Worm (Caenorhabditis elegans) whole organism, L4 larva: ENCODE results near the gene Y48A6B.14.
A peak's percentile ranks its signal among the peaks of the same experiment; 100 is the strongest.

Source experiments
- F10B5.3 ChIP-seq: sonication (generic microtip); optimal IDR thresholded peaks from 2 replicates; lab custom pipeline; 2016; ENCODE audit warnings: mild to moderate bottlenecking, missing genetic modification characterization, missing compliant biosample characterization
- F49E8.2 ChIP-seq: sonication (generic microtip); optimal IDR thresholded peaks from 2 replicates; lab custom pipeline; 2016; ENCODE audit warnings: missing compliant biosample characterization, mild to moderate bottlenecking, missing genetic modification characterization, borderline replicate concordance
- R02D3.7 ChIP-seq: fragments of 150-350 bp; sonication (generic microtip); optimal IDR thresholded peaks from 3 replicates; lab custom pipeline; 2014; ENCODE audit warnings: missing biosample characterization, missing genetic modification characterization
- T26A8.4 ChIP-seq: fragments of 200-800 bp; sonication (Bioruptor generic); IDR thresholded peaks from 2 replicates; pipeline ENCODE4 v1.3.6; 2022; ENCODE audit warnings: missing genetic modification characterization, missing compliant biosample characterization
- Y105C5A.15 ChIP-seq: fragments of 200-800 bp; sonication (Bioruptor generic); IDR thresholded peaks from 2 replicates; pipeline ENCODE4 v1.3.6; 2022; ENCODE audit warnings: missing genetic modification characterization, missing compliant biosample characterization
- aly-2 ChIP-seq: sonication (generic microtip); optimal IDR thresholded peaks from 2 replicates; lab custom pipeline; 2018; ENCODE audit warnings: missing biosample characterization, missing genetic modification characterization
- ama-1 ChIP-seq: fragments of 150-350 bp; optimal IDR thresholded peaks from 2 replicates; lab custom pipeline; 2014; ENCODE audit warnings: inconsistent platforms, mixed read lengths
- ceh-28 ChIP-seq: fragments of 150-350 bp; optimal IDR thresholded peaks from 2 replicates; lab custom pipeline; 2014; ENCODE audit warnings: missing biosample characterization, missing genetic modification reagents, missing genetic modification characterization
- ceh-62 ChIP-seq: sonication (generic microtip); optimal IDR thresholded peaks from 2 replicates; lab custom pipeline; 2017; ENCODE audit warnings: missing biosample characterization, missing genetic modification characterization
- ceh-82 ChIP-seq: sonication (generic microtip); optimal IDR thresholded peaks from 2 replicates; lab custom pipeline; 2017; ENCODE audit warnings: missing biosample characterization, missing genetic modification characterization
- daf-12 ChIP-seq: fragments of 150-350 bp; optimal IDR thresholded peaks from 2 replicates; lab custom pipeline; 2014; ENCODE audit warnings: missing biosample characterization, missing genetic modification reagents, missing genetic modification characterization
- dmd-6 ChIP-seq: fragments of 200-800 bp; sonication (Bioruptor generic); IDR thresholded peaks from 2 replicates; pipeline ENCODE4 v1.3.6; 2022; ENCODE audit warnings: missing genetic modification reagents, missing genetic modification characterization, missing compliant biosample characterization
- dpl-1 ChIP-seq: fragments of 150-350 bp; optimal IDR thresholded peaks from 2 replicates; lab custom pipeline; 2014; ENCODE audit warnings: missing biosample characterization, missing genetic modification reagents, missing genetic modification characterization
- egl-43 ChIP-seq: fragments of 200-800 bp; sonication (Bioruptor generic); IDR thresholded peaks from 2 replicates; pipeline ENCODE4 v1.3.6; 2022; ENCODE audit warnings: missing genetic modification reagents, missing genetic modification characterization, missing compliant biosample characterization
- hif-1 ChIP-seq, 2 experiments: sonication (generic microtip); optimal IDR thresholded peaks; 2 replicates each; lab custom pipeline; 2016 to 2017; ENCODE audit warnings: missing compliant biosample characterization in 2 of 2, missing genetic modification characterization in 2 of 2, missing genetic modification reagents in 2 of 2, missing genotype in 2 of 2, mild to moderate bottlenecking in 1 of 2
- hlh-11 ChIP-seq: fragments of 200-800 bp; sonication (Bioruptor generic); optimal IDR thresholded peaks from 2 replicates; lab custom pipeline; 2018; ENCODE audit warnings: mild to moderate bottlenecking, missing genetic modification characterization, missing compliant biosample characterization
- hlh-30 ChIP-seq: sonication (generic microtip); optimal IDR thresholded peaks from 2 replicates; lab custom pipeline; 2017; ENCODE audit warnings: antibody characterized with exemption, mild to moderate bottlenecking, missing genetic modification characterization, missing compliant biosample characterization; ENCODE audit not compliant: insufficient read depth
- hmg-1.1 ChIP-seq: fragments of 200-800 bp; sonication (Bioruptor generic); IDR thresholded peaks from 2 replicates; pipeline ENCODE4 v1.3.6; 2022; ENCODE audit warnings: missing genetic modification reagents, missing genetic modification characterization, missing compliant biosample characterization
- lin-13 ChIP-seq: fragments of 150-350 bp; optimal IDR thresholded peaks from 2 replicates; lab custom pipeline; 2014; ENCODE audit warnings: missing biosample characterization, missing genetic modification reagents, missing genetic modification characterization
- lin-29 ChIP-seq: fragments of 200-800 bp; sonication (Bioruptor generic); IDR thresholded peaks from 2 replicates; pipeline ENCODE4 v1.3.6; 2022; ENCODE audit warnings: missing genetic modification reagents, missing genetic modification characterization, missing compliant biosample characterization
- lin-38 ChIP-seq: fragments of 200-800 bp; sonication (Bioruptor generic); IDR thresholded peaks from 2 replicates; pipeline ENCODE4 v1.3.6; 2022; ENCODE audit warnings: missing genetic modification reagents, missing genetic modification characterization, missing compliant biosample characterization
- lin-39 ChIP-seq: fragments of 150-350 bp; optimal IDR thresholded peaks from 2 replicates; lab custom pipeline; 2014; ENCODE audit warnings: missing biosample characterization, missing genetic modification reagents, missing genetic modification characterization
- madf-5 ChIP-seq, 2 experiments: fragments of 200-800 bp; sonication (Bioruptor generic); IDR thresholded peaks; 2 replicates each; pipeline ENCODE4 v1.3.6; 2022; ENCODE audit warnings: missing compliant biosample characterization in 2 of 2, missing genetic modification characterization in 2 of 2
- mdl-1 ChIP-seq, 2 experiments: fragments of 150-350 bp in 1 of 2; sonication (generic microtip) in 1 of 2; optimal IDR thresholded peaks; 2 replicates each; lab custom pipeline; 2014 to 2017; ENCODE audit warnings: missing biosample characterization in 2 of 2, missing genetic modification characterization in 2 of 2
- mes-2 ChIP-seq: sonication (generic microtip); optimal IDR thresholded peaks from 2 replicates; lab custom pipeline; 2016; ENCODE audit warnings: missing genotype, mild to moderate bottlenecking, missing genetic modification characterization, missing compliant biosample characterization; ENCODE audit not compliant: poor library complexity, severe bottlenecking
- nhr-10 ChIP-seq: fragments of 150-350 bp; optimal IDR thresholded peaks from 2 replicates; lab custom pipeline; 2014; ENCODE audit warnings: missing biosample characterization, missing genetic modification characterization
- nhr-11 ChIP-seq: fragments of 150-350 bp; optimal IDR thresholded peaks from 2 replicates; lab custom pipeline; 2014; ENCODE audit warnings: missing biosample characterization, missing genetic modification characterization
- nhr-111 ChIP-seq: fragments of 200-800 bp; sonication (Bioruptor generic); optimal IDR thresholded peaks from 2 replicates; lab custom pipeline; 2018; ENCODE audit warnings: mild to moderate bottlenecking, missing genetic modification characterization, missing compliant biosample characterization
- nhr-237 ChIP-seq: sonication (generic microtip); optimal IDR thresholded peaks from 2 replicates; lab custom pipeline; 2017; ENCODE audit warnings: missing biosample characterization, missing genetic modification characterization
- nhr-28 ChIP-seq: fragments of 150-350 bp; optimal IDR thresholded peaks from 2 replicates; lab custom pipeline; 2014; ENCODE audit warnings: missing biosample characterization, missing genetic modification characterization
- nhr-6 ChIP-seq: fragments of 150-350 bp; optimal IDR thresholded peaks from 2 replicates; lab custom pipeline; 2014; ENCODE audit warnings: missing biosample characterization, missing genetic modification characterization
- php-3 ChIP-seq: fragments of 200-800 bp; sonication (Bioruptor generic); IDR thresholded peaks from 2 replicates; pipeline ENCODE4 v1.3.6; 2022; ENCODE audit warnings: missing genetic modification reagents, missing genetic modification characterization, missing compliant biosample characterization
- sdz-12 ChIP-seq: fragments of 200-800 bp; sonication (Bioruptor generic); optimal IDR thresholded peaks from 2 replicates; lab custom pipeline; 2018; ENCODE audit warnings: mild to moderate bottlenecking, missing genetic modification characterization, missing compliant biosample characterization
- snpc-4 ChIP-seq: fragments of 150-350 bp; optimal IDR thresholded peaks from 2 replicates; lab custom pipeline; 2014; ENCODE audit warnings: missing biosample characterization, missing genetic modification characterization
- spr-3 ChIP-seq: fragments of 200-800 bp; sonication (Bioruptor generic); optimal IDR thresholded peaks from 2 replicates; lab custom pipeline; 2018; ENCODE audit warnings: mild to moderate bottlenecking, missing genetic modification characterization, missing compliant biosample characterization
- tag-97 ChIP-seq: fragments of 200-800 bp; sonication (Bioruptor generic); IDR thresholded peaks from 2 replicates; pipeline ENCODE4 v1.3.6; 2022; ENCODE audit warnings: missing genetic modification characterization, missing compliant biosample characterization
- unc-130 ChIP-seq: sonication (generic microtip); optimal IDR thresholded peaks from 2 replicates; lab custom pipeline; 2016; ENCODE audit warnings: missing genetic modification reagents, missing genetic modification characterization, missing compliant biosample characterization
- zfp-2 ChIP-seq: sonication (generic microtip); optimal IDR thresholded peaks from 2 replicates; lab custom pipeline; 2016; ENCODE audit warnings: mild to moderate bottlenecking, missing genetic modification characterization, missing compliant biosample characterization
- zip-2 ChIP-seq: fragments of 150-350 bp; optimal IDR thresholded peaks from 2 replicates; lab custom pipeline; 2014; ENCODE audit warnings: missing biosample characterization, missing genetic modification characterization

Y48A6B.14 gene

DNA sequence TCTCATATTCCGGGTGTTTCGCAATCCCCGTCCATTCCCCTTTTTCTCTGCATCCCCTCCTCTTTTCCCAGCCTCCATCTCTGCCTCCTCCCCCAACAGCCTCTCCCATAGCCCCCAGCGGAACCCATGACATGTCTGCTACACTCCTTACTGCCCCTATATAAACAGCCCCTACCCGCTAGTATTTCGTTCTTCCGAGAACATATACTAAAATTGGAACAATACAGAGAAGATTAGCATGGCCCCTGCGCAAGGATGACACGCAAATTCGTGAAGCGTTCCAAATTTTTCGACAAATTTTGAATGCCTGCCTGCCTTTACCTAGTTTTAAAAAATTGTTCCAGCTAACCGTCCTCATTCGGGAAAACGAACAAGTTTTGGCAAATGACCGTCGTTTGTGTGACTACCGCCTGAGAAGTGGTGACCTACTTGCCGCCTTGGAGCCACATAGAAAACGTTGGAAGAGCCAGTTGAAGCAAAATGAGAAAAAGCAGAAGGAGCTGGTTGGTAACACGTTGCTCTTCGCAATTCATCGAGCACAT is 41.8 kb upstream of the Y48A6B.14 start (continued):
- TF ChIP-seq lin-13: peak; percentile 94
- TF ChIP-seq ceh-62 (tag; lab: Kevin White, UChicago): no peak
- TF ChIP-seq hlh-11 (tag; lab: Kevin White, UChicago): peak; percentile 88
- TF ChIP-seq aly-2 (tag; lab: Kevin White, UChicago): no peak
- peak; percentile 94 for TF ChIP-seq hlh-30 (tag; lab: Kevin White, UChicago)
- TF ChIP-seq zip-2 (tag; lab: Kevin White, UChicago): peak; percentile 91
- peak; percentile 94 for TF ChIP-seq lin-38 (GFP tag; lab: Robert Waterston, UW)
- TF ChIP-seq lin-29 (GFP tag; lab: Robert Waterston, UW): peak; percentile 86
- TF ChIP-seq nhr-111 (GFP tag; lab: Kevin White, UChicago): peak; percentile 90
- peak; percentile 91 for TF ChIP-seq F10B5.3 (tag; lab: Kevin White, UChicago)
- TF ChIP-seq nhr-10: peak; percentile 74
- peak; percentile 84 for TF ChIP-seq dpl-1
- TF ChIP-seq unc-130 (GFP tag; lab: Kevin White, UChicago): peak; percentile 86
- TF ChIP-seq hmg-1.1 (GFP tag; lab: Robert Waterston, UW): peak; percentile 99
- TF ChIP-seq R02D3.7 (tag; lab: Kevin White, UChicago): peak; percentile 17
- peak; percentile 95 for TF ChIP-seq dmd-6
- peak; percentile 75 to 77 for TF ChIP-seq hif-1 (tag; optimal IDR thresholded peaks at IDR 0.05; lab: Kevin White, UChicago)
- TF ChIP-seq mdl-1 (tag; optimal IDR thresholded peaks at IDR 0.05; lab: Kevin White, UChicago): peak; percentile 50 to 64
- TF ChIP-seq spr-3 (GFP tag; lab: Kevin White, UChicago): peak; percentile 96
- peak; percentile 96 for TF ChIP-seq mes-2 (tag; lab: Kevin White, UChicago)
- TF ChIP-seq nhr-11 (tag; lab: Kevin White, UChicago): peak; percentile 90
- peak; percentile 55 for TF ChIP-seq ama-1 (lab: Kevin White, UChicago)
- no peak for TF ChIP-seq daf-12 (tag; lab: Kevin White, UChicago)
- peak; percentile 35 for TF ChIP-seq nhr-237
- TF ChIP-seq ceh-82 (tag; lab: Kevin White, UChicago): no peak
- TF ChIP-seq T26A8.4 (GFP tag; lab: Robert Waterston, UW): peak; percentile 98
- TF ChIP-seq tag-97 (GFP tag; lab: Robert Waterston, UW): peak; percentile 85; the same call in 1 of the 2 replicates
- peak; percentile 66 for TF ChIP-seq nhr-28 (tag; lab: Kevin White, UChicago)
- peak; percentile 89 for TF ChIP-seq F49E8.2 (tag; lab: Kevin White, UChicago)
- TF ChIP-seq snpc-4 (tag; lab: Kevin White, UChicago): peak; percentile 100

DNA sequence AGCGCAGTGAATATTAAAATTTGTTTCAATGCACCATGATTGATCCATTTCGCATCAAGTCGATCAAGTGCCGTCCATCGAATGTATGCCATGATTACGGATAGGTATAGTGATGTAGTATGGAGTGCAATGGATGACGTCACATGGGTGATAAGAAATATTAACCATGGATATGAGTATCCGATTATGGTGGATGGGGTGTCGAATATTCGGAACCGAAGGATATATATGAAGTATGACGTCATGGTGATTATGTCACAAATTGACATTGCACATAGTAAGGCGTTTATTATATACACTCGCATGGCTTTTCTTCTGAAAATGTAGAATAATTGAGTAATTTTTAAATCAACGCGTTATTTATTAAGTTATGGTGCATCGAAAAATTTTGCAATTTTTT is 37.3 kb upstream of the Y48A6B.14 start:
- TF ChIP-seq madf-5 (GFP tag; IDR thresholded peaks at IDR 0.05; lab: Robert Waterston, UW) (no peak), aly-2 (tag; lab: Kevin White, UChicago) (no peak), hmg-1.1 (GFP tag; lab: Robert Waterston, UW) (no peak), Y105C5A.15 (GFP tag; lab: Robert Waterston, UW) (no peak), lin-29 (GFP tag; lab: Robert Waterston, UW) (no peak), sdz-12 (GFP tag; lab: Kevin White, UChicago) (no peak), egl-43 (GFP tag; lab: Robert Waterston, UW) (no peak), lin-39 (tag; lab: Kevin White, UChicago) (no peak), nhr-6 (no peak)

DNA sequence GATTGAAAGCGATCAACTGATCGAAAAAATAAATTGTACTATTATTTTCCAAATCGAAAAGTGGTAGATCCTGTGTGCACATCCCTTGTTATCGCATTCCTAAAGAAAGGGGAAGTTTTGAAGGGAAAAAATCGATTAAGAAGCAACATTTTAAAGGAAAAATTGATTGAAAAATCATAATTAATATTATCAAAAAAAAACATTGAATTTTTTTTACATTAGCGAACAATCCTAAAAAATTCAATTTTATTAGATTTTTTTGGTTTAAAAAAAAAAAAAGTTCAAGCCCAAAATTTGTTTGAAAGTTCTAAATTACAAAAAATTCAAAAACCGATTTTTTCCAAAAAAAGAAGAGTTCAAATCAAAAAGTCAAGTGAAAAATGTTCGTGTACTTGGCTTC is 36.3 kb upstream of the Y48A6B.14 start, which contains the start of gene dmsr-5:
Gene dmsr-5, minus strand, starts transcription at position 101 of the 400 bp plus-strand sequence.
- TF ChIP-seq ceh-28 (tag; lab: Kevin White, UChicago): no peak
- no peak for TF ChIP-seq zfp-2 (tag; lab: Kevin White, UChicago)
- TF ChIP-seq php-3 (GFP tag; lab: Robert Waterston, UW): no peak
